Worm (Caenorhabditis elegans) whole organism, L2 larva: ENCODE results near the gene T04G9.4.
A peak's percentile ranks its signal among the peaks of the same experiment; 100 is the strongest.

Experiments
- C34F6.9 ChIP-seq: fragments of 150-350 bp; optimal IDR thresholded peaks from 2 replicates; lab custom pipeline; 2014; ENCODE audit warnings: missing biosample characterization, missing genetic modification characterization
- F13H6.1 ChIP-seq: sonication (generic microtip); optimal IDR thresholded peaks from 2 replicates; lab custom pipeline; 2016; ENCODE audit warnings: missing genetic modification characterization, missing compliant biosample characterization
- R02D3.7 ChIP-seq: fragments of 150-350 bp; optimal IDR thresholded peaks from 2 replicates; lab custom pipeline; 2014; ENCODE audit warnings: missing biosample characterization, missing genetic modification characterization
- Y55F3AM.14 ChIP-seq: fragments of 200-800 bp; sonication (Bioruptor generic); optimal IDR thresholded peaks from 2 replicates; lab custom pipeline; 2018; ENCODE audit warnings: mild to moderate bottlenecking, missing genetic modification characterization, missing compliant biosample characterization
- ZK546.5 ChIP-seq: sonication (generic microtip); optimal IDR thresholded peaks from 2 replicates; lab custom pipeline; 2017; ENCODE audit warnings: missing biosample characterization, missing genetic modification characterization
- alr-1 ChIP-seq: fragments of 150-350 bp; optimal IDR thresholded peaks from 2 replicates; lab custom pipeline; 2014; ENCODE audit warnings: missing biosample characterization, missing genetic modification characterization
- ama-1 ChIP-seq: fragments of 150-350 bp; optimal IDR thresholded peaks from 2 replicates; lab custom pipeline; 2018; ENCODE audit warnings: inconsistent platforms
- blmp-1 ChIP-seq: sonication (generic microtip); optimal IDR thresholded peaks from 2 replicates; lab custom pipeline; 2017; ENCODE audit warnings: missing genetic modification characterization, mild to moderate bottlenecking, missing compliant biosample characterization, antibody characterized with exemption, moderate library complexity; ENCODE audit not compliant: insufficient read depth
- ceh-16 ChIP-seq: fragments of 150-350 bp; optimal IDR thresholded peaks from 2 replicates; lab custom pipeline; 2014; ENCODE audit warnings: missing biosample characterization, missing genetic modification characterization
- ceh-82 ChIP-seq: fragments of 150-350 bp; optimal IDR thresholded peaks from 2 replicates; lab custom pipeline; 2014; ENCODE audit warnings: missing biosample characterization, missing genetic modification characterization
- crh-2 ChIP-seq: sonication (generic microtip); optimal IDR thresholded peaks from 2 replicates; lab custom pipeline; 2017; ENCODE audit warnings: missing biosample characterization, missing genetic modification characterization
- egl-27 ChIP-seq: sonication (generic microtip); optimal IDR thresholded peaks from 3 replicates; lab custom pipeline; 2017; ENCODE audit warnings: missing biosample characterization, missing genetic modification reagents, missing genetic modification characterization
- elt-3 ChIP-seq: sonication (generic microtip); optimal IDR thresholded peaks from 2 replicates; lab custom pipeline; 2017; ENCODE audit warnings: missing biosample characterization, missing genetic modification characterization
- fos-1 ChIP-seq: fragments of 150-350 bp; optimal IDR thresholded peaks from 2 replicates; lab custom pipeline; 2014; ENCODE audit warnings: missing biosample characterization, missing genetic modification characterization
- gmeb-1 ChIP-seq: fragments of 150-350 bp; optimal IDR thresholded peaks from 2 replicates; lab custom pipeline; 2014; ENCODE audit warnings: missing biosample characterization, missing genetic modification characterization
- lin-11 ChIP-seq: fragments of 150-350 bp; sonication (generic microtip); optimal IDR thresholded peaks from 2 replicates; lab custom pipeline; 2014; ENCODE audit warnings: missing biosample characterization, missing genetic modification characterization, inconsistent platforms, mixed read lengths
- lin-13 ChIP-seq: fragments of 150-350 bp; optimal IDR thresholded peaks from 2 replicates; lab custom pipeline; 2014; ENCODE audit warnings: missing biosample characterization, missing genetic modification reagents, missing genetic modification characterization
- lsy-2 ChIP-seq, 2 experiments: fragments of 150-350 bp in 1 of 2; sonication (generic microtip) in 1 of 2; optimal IDR thresholded peaks; 2 replicates each; lab custom pipeline; 2014 to 2017; ENCODE audit warnings: missing biosample characterization in 2 of 2, missing genetic modification characterization in 2 of 2
- mab-5 ChIP-seq: fragments of 150-350 bp; optimal IDR thresholded peaks from 2 replicates; lab custom pipeline; 2014; ENCODE audit warnings: missing biosample characterization, missing genetic modification characterization
- mbf-1 ChIP-seq: sonication (generic microtip); optimal IDR thresholded peaks from 2 replicates; lab custom pipeline; 2017; ENCODE audit warnings: missing biosample characterization, missing genetic modification characterization
- mdl-1 ChIP-seq, 2 experiments: fragments of 150-350 bp in 1 of 2; sonication (generic microtip) in 1 of 2; optimal IDR thresholded peaks; 2 replicates each; lab custom pipeline; 2017; ENCODE audit warnings: missing biosample characterization in 2 of 2, missing genetic modification characterization in 2 of 2
- nhr-10 ChIP-seq: sonication (generic microtip); optimal IDR thresholded peaks from 2 replicates; lab custom pipeline; 2017; ENCODE audit warnings: missing biosample characterization, missing genetic modification characterization
- nhr-11 ChIP-seq: fragments of 150-350 bp; optimal IDR thresholded peaks from 2 replicates; lab custom pipeline; 2014; ENCODE audit warnings: missing biosample characterization, missing genetic modification characterization
- nhr-12 ChIP-seq: fragments of 150-350 bp; optimal IDR thresholded peaks from 2 replicates; lab custom pipeline; 2014; ENCODE audit warnings: missing biosample characterization, missing genetic modification characterization
- nhr-129 ChIP-seq: fragments of 150-350 bp; optimal IDR thresholded peaks from 2 replicates; lab custom pipeline; 2014; ENCODE audit warnings: missing biosample characterization, missing genetic modification characterization
- nhr-21 ChIP-seq: fragments of 150-350 bp; optimal IDR thresholded peaks from 2 replicates; lab custom pipeline; 2014; ENCODE audit warnings: missing biosample characterization, missing genetic modification characterization
- nhr-25 ChIP-seq: fragments of 150-350 bp; sonication (generic microtip); optimal IDR thresholded peaks from 3 replicates; lab custom pipeline; 2014; ENCODE audit warnings: missing biosample characterization, missing genetic modification characterization
- nhr-6 ChIP-seq: fragments of 150-350 bp; optimal IDR thresholded peaks from 2 replicates; lab custom pipeline; 2014; ENCODE audit warnings: missing biosample characterization, missing genetic modification characterization
- nhr-77 ChIP-seq: fragments of 150-350 bp; optimal IDR thresholded peaks from 2 replicates; lab custom pipeline; 2014; ENCODE audit warnings: missing biosample characterization, missing genetic modification characterization
- peb-1 ChIP-seq: fragments of 150-350 bp; optimal IDR thresholded peaks from 2 replicates; lab custom pipeline; 2014; ENCODE audit warnings: missing biosample characterization, missing genetic modification characterization
- sem-4 ChIP-seq: fragments of 150-350 bp; optimal IDR thresholded peaks from 2 replicates; lab custom pipeline; 2014; ENCODE audit warnings: missing biosample characterization, missing genetic modification reagents, missing genetic modification characterization
- skn-1 ChIP-seq: sonication (generic microtip); optimal IDR thresholded peaks from 2 replicates; lab custom pipeline; 2017; ENCODE audit warnings: missing biosample characterization, missing genetic modification characterization
- sma-3 ChIP-seq: sonication (generic microtip); optimal IDR thresholded peaks from 2 replicates; lab custom pipeline; 2016; ENCODE audit warnings: missing genetic modification reagents, missing genetic modification characterization, missing compliant biosample characterization
- sma-9 ChIP-seq, 2 experiments: fragments of 150-350 bp in 1 of 2; sonication (generic microtip) in 1 of 2; optimal IDR thresholded peaks; 2 replicates each; lab custom pipeline; 2014 to 2016; ENCODE audit warnings: missing genetic modification characterization in 2 of 2, mild to moderate bottlenecking in 1 of 2, missing biosample characterization in 1 of 2, missing compliant biosample characterization in 1 of 2, missing genetic modification reagents in 1 of 2, moderate library complexity in 1 of 2
- snpc-4 ChIP-seq: fragments of 150-350 bp; optimal IDR thresholded peaks from 2 replicates; lab custom pipeline; 2014; ENCODE audit warnings: missing biosample characterization, missing genetic modification characterization
- unc-39 ChIP-seq: fragments of 150-350 bp; optimal IDR thresholded peaks from 2 replicates; lab custom pipeline; 2014; ENCODE audit warnings: missing biosample characterization, missing genetic modification characterization
- unc-55 ChIP-seq: fragments of 150-350 bp; sonication (generic microtip); optimal IDR thresholded peaks from 3 replicates; lab custom pipeline; 2014; ENCODE audit warnings: missing biosample characterization, missing genetic modification reagents, missing genetic modification characterization
- zag-1 ChIP-seq: fragments of 150-350 bp; optimal IDR thresholded peaks from 2 replicates; lab custom pipeline; 2014; ENCODE audit warnings: missing biosample characterization, missing genetic modification characterization
- ztf-1 ChIP-seq: fragments of 200-800 bp; sonication (Bioruptor generic); conservative IDR thresholded peaks from 2 replicates; pipeline ENCODE4 v1.3.6; 2022; ENCODE audit warnings: missing genetic modification characterization, missing compliant biosample characterization
- ztf-11 ChIP-seq: sonication (generic microtip); optimal IDR thresholded peaks from 2 replicates; lab custom pipeline; 2017; ENCODE audit warnings: missing biosample characterization, missing genetic modification characterization
- ztf-4 ChIP-seq: fragments of 150-350 bp; optimal IDR thresholded peaks from 2 replicates; lab custom pipeline; 2014; ENCODE audit warnings: missing biosample characterization, missing genetic modification characterization

T04G9.4 gene

ce11 chrX:763452-763851, 8.8 kb upstream of the T04G9.4 start, which contains the start of gene dyf-11:
Gene dyf-11 (plus strand): TSS chrX:763752.
- TF ChIP-seq elt-3 (tag; lab: Kevin White, UChicago) = no peak
- TF ChIP-seq skn-1 = peak; percentile 39
- TF ChIP-seq lin-11 (tag; lab: Kevin White, UChicago) = peak; percentile 29

- TF ChIP-seq sma-3 (peak; percentile 92), lin-11 (tag; lab: Kevin White, UChicago) (peak; percentile 87), R02D3.7 (tag; lab: Kevin White, UChicago) (no peak), zag-1 (peak; percentile 91), sem-4 (tag; lab: Kevin White, UChicago) (peak; percentile 83), unc-55 (peak; percentile 95), sma-9 (GFP tag; optimal IDR thresholded peaks at IDR 0.05; lab: Kevin White, UChicago) (peak; percentile 92), sma-9 (tag; optimal IDR thresholded peaks at IDR 0.05; lab: Kevin White, UChicago) (no peak), ama-1 (lab: Kevin White, UChicago) (no peak), gmeb-1 (peak; percentile 72), unc-39 (no peak), lin-13 (GFP tag; lab: Kevin White, UChicago) (peak; percentile 90), egl-27 (tag; lab: Kevin White, UChicago) (peak; percentile 38), nhr-129 (tag; lab: Kevin White, UChicago) (peak; percentile 95), mbf-1 (no peak), ztf-4 (tag; lab: Kevin White, UChicago) (peak; percentile 62), ceh-82 (peak; percentile 32), crh-2 (tag; lab: Kevin White, UChicago) (peak; percentile 97), mdl-1 (tag; optimal IDR thresholded peaks at IDR 0.05; lab: Kevin White, UChicago) (peak; percentile 39 to 64), fos-1 (tag; lab: Kevin White, UChicago) (peak; percentile 97), nhr-77 (tag; lab: Kevin White, UChicago) (peak; percentile 81), nhr-25 (tag; lab: Kevin White, UChicago) (peak; percentile 85), nhr-21 (peak; percentile 90), nhr-11 (tag; lab: Kevin White, UChicago) (peak; percentile 2), nhr-6 (tag; lab: Kevin White, UChicago) (peak; percentile 82), lsy-2 (tag; optimal IDR thresholded peaks at IDR 0.05; lab: Kevin White, UChicago) (peak; percentile 91 to 98), ztf-11 (tag; lab: Kevin White, UChicago) (no peak), blmp-1 (tag; lab: Kevin White, UChicago) (peak; percentile 88), ZK546.5 (tag; lab: Kevin White, UChicago) (peak; percentile 33), nhr-12 (tag; lab: Kevin White, UChicago) (no peak), Y55F3AM.14 (GFP tag; lab: Kevin White, UChicago) (peak; percentile 26), ztf-1 (GFP tag; lab: Robert Waterston, UW) (no peak), snpc-4 (tag; lab: Kevin White, UChicago) (peak; percentile 82), peb-1 (tag; lab: Kevin White, UChicago) (peak; percentile 17), C34F6.9 (tag; lab: Kevin White, UChicago) (peak; percentile 95), F13H6.1 (tag; lab: Kevin White, UChicago) (peak; percentile 91), ceh-16 (tag; lab: Kevin White, UChicago) (peak; percentile 78), alr-1 (tag; lab: Kevin White, UChicago) (no peak), mab-5 (tag; lab: Kevin White, UChicago) (peak; percentile 91), nhr-10 (no peak)
- TF ChIP-seq, all 48 proteins: peak for 30
These were observed 4.1 kb upstream of the T04G9.4 start, which contains the start of the genes trap-2 and ile-2 for ce11 chrX:768061-768646. Gene trap-2 (minus strand): TSS chrX:768069. Gene ile-2 (plus strand): TSS chrX:768596.

ce11 chrX:769550-769949, 2.7 kb upstream of the T04G9.4 start:
- TF ChIP-seq egl-27 (tag; lab: Kevin White, UChicago) (no peak), skn-1 (no peak), elt-3 (tag; lab: Kevin White, UChicago) (no peak), fos-1 (tag; lab: Kevin White, UChicago) (no peak), ceh-16 (tag; lab: Kevin White, UChicago) (no peak), lsy-2 (tag; optimal IDR thresholded peaks at IDR 0.05; lab: Kevin White, UChicago) (no peak)
